Fruit fly (Drosophila melanogaster): ENCODE measurements around the gene bsh.

Gene bsh

dm6 chr2L:19801951-19802612 is 33.2 kb upstream of the bsh start (continued):
- TF ChIP-seq CG34406 (GFP tag; optimal IDR thresholded peaks at IDR 0.05) (peak; percentile 3), Ets96B (tag; optimal IDR thresholded peaks at IDR 0.05) (no peak), CG32006 (GFP tag; optimal IDR thresholded peaks at IDR 0.05) (no peak), CG8319 (GFP tag; optimal IDR thresholded peaks at IDR 0.05) (no peak), CG6808 (GFP tag; optimal IDR thresholded peaks at IDR 0.05) (no peak), CG15336 (GFP tag; IDR thresholded peaks at IDR 0.05) (0 out of 2 replicates have a peak, but pooled peaks have one; percentile 13), CG9139 (GFP tag; optimal IDR thresholded peaks at IDR 0.05) (no peak), Lpt (GFP tag; optimal IDR thresholded peaks at IDR 0.05) (no peak), fkh (GFP tag; optimal IDR thresholded peaks at IDR 0.05) (no peak), esn (GFP tag; optimal IDR thresholded peaks at IDR 0.05) (peak; percentile 33)

dm6 chr2L:19800703-19801102 is 31.8 kb upstream of the bsh start:
- TF ChIP-seq Eip78C (GFP tag) (peak; percentile 46), salr (GFP tag; optimal IDR thresholded peaks at IDR 0.05) (no peak)

dm6 chr2L:19799940-19800339 is 31.1 kb upstream of the bsh start:
- no peak for TF ChIP-seq CG8119 (GFP tag; IDR thresholded peaks at IDR 0.05)
- TF ChIP-seq svp (GFP tag): peak; percentile 66
- TF ChIP-seq Sox14 (GFP tag; optimal IDR thresholded peaks at IDR 0.05): no peak
- TF ChIP-seq fd59A (GFP tag; optimal IDR thresholded peaks at IDR 0.05): no peak
- TF ChIP-seq topi (GFP tag; optimal IDR thresholded peaks at IDR 0.05): peak; percentile 16
- no peak for TF ChIP-seq Gug (GFP tag; IDR thresholded peaks at IDR 0.05)
- no peak for TF ChIP-seq Hr39 (GFP tag; optimal IDR thresholded peaks at IDR 0.05)
- TF ChIP-seq Eip75B (GFP tag; optimal IDR thresholded peaks at IDR 0.05): no peak
- no peak for TF ChIP-seq Blimp-1 (GFP tag; optimal IDR thresholded peaks at IDR 0.05)
- no peak for TF ChIP-seq CG15336 (GFP tag; IDR thresholded peaks at IDR 0.05)
- peak; percentile 30 for TF ChIP-seq Ets96B (tag; optimal IDR thresholded peaks at IDR 0.05)
- TF ChIP-seq CG16779 (tag; optimal IDR thresholded peaks at IDR 0.05): no peak
- no peak for TF ChIP-seq pdm3 (GFP tag; optimal IDR thresholded peaks at IDR 0.05)
- no peak for TF ChIP-seq Eip93F (GFP tag; optimal IDR thresholded peaks at IDR 0.05)
- TF ChIP-seq fkh (GFP tag; optimal IDR thresholded peaks at IDR 0.05): no peak
- peak; percentile 6 for TF ChIP-seq CG10631 (GFP tag; optimal IDR thresholded peaks at IDR 0.05)
- peak; percentile 32 for TF ChIP-seq CG3032 (tag; optimal IDR thresholded peaks at IDR 0.05)
- TF ChIP-seq CG6808 (GFP tag; optimal IDR thresholded peaks at IDR 0.05): no peak
- peak; percentile 9 for TF ChIP-seq OdsH (GFP tag; optimal IDR thresholded peaks at IDR 0.05)
- no peak for TF ChIP-seq fd85E (GFP tag; optimal IDR thresholded peaks at IDR 0.05)
- TF ChIP-seq CG11762 (GFP tag; optimal IDR thresholded peaks at IDR 0.05; ENCODE audit: insufficient read depth): no peak
- no peak for TF ChIP-seq salr (GFP tag; optimal IDR thresholded peaks at IDR 0.05)
- TF ChIP-seq CG31627 (GFP tag; optimal IDR thresholded peaks at IDR 0.05): peak; percentile 4
- no peak for TF ChIP-seq Hr4 (GFP tag; optimal IDR thresholded peaks at IDR 0.05)
- TF ChIP-seq CG32006 (GFP tag; optimal IDR thresholded peaks at IDR 0.05): no peak
- no peak for TF ChIP-seq CG9139 (GFP tag; optimal IDR thresholded peaks at IDR 0.05)
- TF ChIP-seq Sox15 (GFP tag; optimal IDR thresholded peaks at IDR 0.05): no peak
- peak; percentile 11 for TF ChIP-seq acj6 (GFP tag; optimal IDR thresholded peaks at IDR 0.05)
- TF ChIP-seq dsx (GFP tag; optimal IDR thresholded peaks at IDR 0.05; ENCODE audit: poor library complexity, severe bottlenecking): peak; percentile 25
- no peak for TF ChIP-seq CG34406 (GFP tag; optimal IDR thresholded peaks at IDR 0.05)
- no peak for TF ChIP-seq CG11294 (GFP tag; IDR thresholded peaks at IDR 0.05)
- TF ChIP-seq cyc (GFP tag; optimal IDR thresholded peaks at IDR 0.05): no peak
- no peak for TF ChIP-seq lz (GFP tag; optimal IDR thresholded peaks at IDR 0.05)
- TF ChIP-seq CG4318 (GFP tag; optimal IDR thresholded peaks at IDR 0.05): no peak
- TF ChIP-seq Lpt (GFP tag; optimal IDR thresholded peaks at IDR 0.05): no peak
- no peak for TF ChIP-seq CG6276 (GFP tag; optimal IDR thresholded peaks at IDR 0.05)
- no peak for TF ChIP-seq Ets21C (GFP tag; optimal IDR thresholded peaks at IDR 0.05)
- TF ChIP-seq achi (GFP tag; optimal IDR thresholded peaks at IDR 0.05): peak; percentile 14
- TF ChIP-seq CG11902 (GFP tag; optimal IDR thresholded peaks at IDR 0.05): no peak
- no peak for TF ChIP-seq vri (GFP tag; optimal IDR thresholded peaks at IDR 0.05)
- TF ChIP-seq dac (GFP tag; optimal IDR thresholded peaks at IDR 0.05): no peak
- TF ChIP-seq eg (GFP tag; IDR thresholded peaks at IDR 0.05): no peak
- TF ChIP-seq Hr38 (GFP tag; optimal IDR thresholded peaks at IDR 0.05): no peak
- no peak for TF ChIP-seq CG8632 (GFP tag; optimal IDR thresholded peaks at IDR 0.05)
